Worm (Caenorhabditis elegans) whole organism, L3 larva: Measurements from ENCODE around the gene str-209.

Source experiments
- R02D3.7 ChIP-seq: fragments of 150-350 bp; optimal IDR thresholded peaks from 2 replicates; lab custom pipeline; 2014; ENCODE audit warnings: missing biosample characterization, missing genetic modification characterization
- fkh-10 ChIP-seq: sonication (generic microtip); optimal IDR thresholded peaks from 2 replicates; lab custom pipeline; 2017; ENCODE audit warnings: missing biosample characterization, missing genetic modification reagents, missing genetic modification characterization
- fos-1 ChIP-seq: fragments of 150-350 bp; optimal IDR thresholded peaks from 2 replicates; lab custom pipeline; 2014; ENCODE audit warnings: missing biosample characterization, missing genetic modification characterization
- pha-4 ChIP-seq: fragments of 150-350 bp; optimal IDR thresholded peaks from 2 replicates; lab custom pipeline; 2014; ENCODE audit warnings: missing biosample characterization, missing genetic modification reagents, missing genetic modification characterization
- snpc-4 ChIP-seq: fragments of 150-350 bp; optimal IDR thresholded peaks from 2 replicates; lab custom pipeline; 2014; ENCODE audit warnings: missing biosample characterization, missing genetic modification characterization

DNA sequence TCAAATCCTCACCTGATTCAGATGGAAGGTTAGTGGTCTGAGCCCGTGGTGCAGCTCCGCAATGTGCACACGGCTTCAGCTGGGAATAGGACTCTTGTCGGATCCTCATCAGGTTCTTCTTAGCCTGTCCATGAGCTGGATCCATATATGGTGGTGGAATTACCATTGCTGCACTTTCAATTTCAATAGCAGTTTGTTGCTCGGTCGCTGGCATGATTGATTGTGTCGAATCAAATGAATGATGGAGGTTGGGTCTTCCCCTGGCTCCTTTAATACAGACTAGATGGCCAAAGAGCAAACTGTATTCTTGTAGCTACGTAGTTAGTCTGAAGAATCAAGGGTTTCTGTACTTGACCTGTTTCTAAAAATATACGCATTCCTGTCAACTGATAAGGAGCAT is 15.9 kb upstream of the str-209 start, which contains the start of gene C02E7.10:
- no peak for TF ChIP-seq snpc-4 (tag; lab: Kevin White, UChicago)
- no peak for TF ChIP-seq pha-4 (tag; lab: Kevin White, UChicago)
- no peak for TF ChIP-seq fkh-10
- no peak for TF ChIP-seq fos-1 (tag; lab: Kevin White, UChicago)
- no peak for TF ChIP-seq R02D3.7 (tag; lab: Kevin White, UChicago)
